Worm (Caenorhabditis elegans): ENCODE data around the gene msd-2.
A peak's percentile ranks its signal among the peaks of the same experiment; 100 is the strongest.

The msd-2 gene

DNA sequence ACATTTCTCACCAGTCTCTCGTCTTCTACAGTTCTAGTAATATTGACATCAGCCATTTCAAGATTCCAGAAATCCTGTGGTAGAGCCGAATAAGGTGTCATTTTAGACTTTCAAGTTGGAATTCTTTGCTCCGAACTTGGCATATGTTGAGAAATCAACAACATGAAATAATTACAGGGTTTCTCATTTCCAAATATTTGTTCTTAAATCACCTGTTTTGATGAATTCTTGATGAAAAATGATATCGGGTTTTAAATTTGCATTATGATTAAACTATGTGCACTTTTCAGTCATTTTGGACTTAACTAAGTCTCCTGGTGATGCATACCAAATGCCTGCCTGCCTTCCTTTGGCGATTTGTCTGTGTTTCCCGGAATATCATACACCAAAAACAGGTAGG is 24.7 kb downstream of the msd-2 start, which contains the start of gene srv-12:
Gene srv-12, minus strand, starts transcription at position 101 of the 400 bp plus-strand sequence.
- TF ChIP-seq unc-130 (tag; optimal IDR thresholded peaks at IDR 0.05) (no peak), sptf-1 (tag; optimal IDR thresholded peaks at IDR 0.05) (no peak), unc-98 (GFP tag; IDR thresholded peaks at IDR 0.05) (no peak), C04F5.9 (tag; optimal IDR thresholded peaks at IDR 0.05) (no peak), snpc-4 (tag; optimal IDR thresholded peaks at IDR 0.05) (no peak), tlp-1 (tag; optimal IDR thresholded peaks at IDR 0.05) (no peak), efl-3 (GFP tag; optimal IDR thresholded peaks at IDR 0.05) (no peak), sup-37 (GFP tag; optimal IDR thresholded peaks at IDR 0.05) (no peak), ztf-11 (tag; optimal IDR thresholded peaks at IDR 0.05) (no peak), snu-23 (GFP tag; optimal IDR thresholded peaks at IDR 0.05) (no peak), lin-35 (GFP tag; optimal IDR thresholded peaks at IDR 0.05) (no peak), aha-1 (tag; optimal IDR thresholded peaks at IDR 0.05) (no peak), lsy-2 (tag; optimal IDR thresholded peaks at IDR 0.05) (no peak), zag-1 (tag; optimal IDR thresholded peaks at IDR 0.05) (no peak), mef-2 (tag; optimal IDR thresholded peaks at IDR 0.05) (no peak), mab-9 (GFP tag; IDR thresholded peaks at IDR 0.05) (no peak), isw-1 (GFP tag; IDR thresholded peaks at IDR 0.05) (no peak), lin-39 (tag; optimal IDR thresholded peaks at IDR 0.05) (no peak), fkh-8 (tag; optimal IDR thresholded peaks at IDR 0.05) (no peak)

DNA sequence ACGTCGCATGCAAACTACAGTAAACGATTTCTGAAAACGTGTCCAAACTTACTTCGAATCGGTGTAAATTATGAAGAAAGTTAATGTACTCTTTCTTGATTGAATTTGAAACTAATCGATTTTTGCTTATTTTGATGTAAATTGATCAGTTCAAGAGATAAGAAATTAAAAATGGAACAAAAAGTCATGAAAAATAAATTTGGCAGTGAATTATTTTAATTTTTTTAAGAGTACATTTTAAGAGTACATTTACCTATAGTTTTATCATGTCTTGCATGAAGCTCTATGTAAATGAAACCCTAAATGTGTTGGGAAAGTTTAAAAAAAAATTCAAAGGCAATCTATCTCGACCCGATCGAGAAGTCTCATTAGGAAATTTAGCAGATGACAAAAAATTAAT is 27.3 kb downstream of the msd-2 start, which contains the start of gene T04B2.7:
Gene T04B2.7, minus strand, starts transcription at position 101 of the 400 bp plus-strand sequence.
- TF ChIP-seq nhr-85 (tag) (no peak), lin-13 (GFP tag; optimal IDR thresholded peaks at IDR 0.05) (no peak), sup-37 (GFP tag; optimal IDR thresholded peaks at IDR 0.05) (no peak), nhr-20 (tag; optimal IDR thresholded peaks at IDR 0.05) (no peak), nhr-19 (GFP tag; conservative IDR thresholded peaks at IDR 0.05) (no peak), nhr-77 (tag; optimal IDR thresholded peaks at IDR 0.05) (no peak), snpc-4 (tag; optimal IDR thresholded peaks at IDR 0.05) (no peak), F16B12.6 (tag; optimal IDR thresholded peaks at IDR 0.05) (no peak), egl-27 (tag; optimal IDR thresholded peaks at IDR 0.05) (no peak), hlh-17 (GFP tag; optimal IDR thresholded peaks at IDR 0.05; ENCODE audit: borderline replicate concordance) (no peak), alr-1 (tag; optimal IDR thresholded peaks at IDR 0.05; ENCODE audit: borderline replicate concordance) (no peak), ceh-82 (tag; optimal IDR thresholded peaks at IDR 0.05) (no peak), hlh-4 (tag; optimal IDR thresholded peaks at IDR 0.05) (no peak), blmp-1 (tag; optimal IDR thresholded peaks at IDR 0.05) (no peak), nhr-12 (tag; optimal IDR thresholded peaks at IDR 0.05) (no peak), C04F5.9 (tag; optimal IDR thresholded peaks at IDR 0.05) (no peak), efl-1 (optimal IDR thresholded peaks at IDR 0.05) (no peak), efl-1 (GFP tag; optimal IDR thresholded peaks at IDR 0.05 in 1 of 2) (no peak), nhr-237 (tag; optimal IDR thresholded peaks at IDR 0.05) (no peak), isw-1 (GFP tag; IDR thresholded peaks at IDR 0.05) (no peak), xbp-1 (tag; optimal IDR thresholded peaks at IDR 0.05) (no peak)

DNA sequence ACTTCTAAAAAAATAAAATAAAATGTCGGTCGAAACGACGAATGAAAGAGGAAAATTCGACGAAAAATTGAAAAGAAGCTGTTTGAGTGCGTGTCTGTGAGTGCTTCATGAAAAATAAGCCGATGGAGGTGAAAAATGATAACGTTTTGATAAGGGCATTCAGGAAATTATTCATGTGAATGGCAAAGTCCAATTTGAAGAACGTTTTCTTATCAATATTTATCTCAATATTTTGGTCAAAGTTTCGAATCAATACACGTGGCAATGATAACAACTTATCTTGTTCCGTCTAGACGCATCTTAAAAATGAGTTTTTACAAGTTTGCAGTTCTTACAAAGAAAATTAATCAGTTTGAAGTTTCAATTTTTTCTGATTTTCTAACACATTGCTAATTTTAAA is 30.3 kb downstream of the msd-2 start:
- TF ChIP-seq nhr-90 (tag; optimal IDR thresholded peaks at IDR 0.05; ENCODE audit: poor library complexity) (peak; percentile 3), tlp-1 (tag; optimal IDR thresholded peaks at IDR 0.05) (peak; percentile 70), alr-1 (tag; optimal IDR thresholded peaks at IDR 0.05; ENCODE audit: borderline replicate concordance) (no peak), nhr-20 (tag; optimal IDR thresholded peaks at IDR 0.05) (peak; percentile 10), unc-86 (tag; optimal IDR thresholded peaks at IDR 0.05) (no peak), nhr-71 (tag; optimal IDR thresholded peaks at IDR 0.05) (peak; percentile 31), mdl-1 (tag; optimal IDR thresholded peaks at IDR 0.05) (no peak), elt-2 (tag; optimal IDR thresholded peaks at IDR 0.05) (peak; percentile 98), lin-39 (tag; optimal IDR thresholded peaks at IDR 0.05) (no peak), nhr-85 (tag) (no peak), ztf-4 (tag; optimal IDR thresholded peaks at IDR 0.05) (no peak), elt-3 (tag; optimal IDR thresholded peaks at IDR 0.05) (no peak), nhr-11 (tag; optimal IDR thresholded peaks at IDR 0.05) (no peak), lin-13 (GFP tag; optimal IDR thresholded peaks at IDR 0.05) (no peak), efl-1 (optimal IDR thresholded peaks at IDR 0.05) (no peak), efl-1 (GFP tag; optimal IDR thresholded peaks at IDR 0.05 in 1 of 2) (peak in 1 of 2 experiments; percentile 38), ces-1 (GFP tag; optimal IDR thresholded peaks at IDR 0.05) (no peak), fos-1 (tag; optimal IDR thresholded peaks at IDR 0.05) (no peak), C34B4.2 (tag; optimal IDR thresholded peaks at IDR 0.05) (no peak)

All from whole organism, L1 larva.